Fruit fly (Drosophila melanogaster): ENCODE data around the gene CG14147.

The CG14147 gene

DNA sequence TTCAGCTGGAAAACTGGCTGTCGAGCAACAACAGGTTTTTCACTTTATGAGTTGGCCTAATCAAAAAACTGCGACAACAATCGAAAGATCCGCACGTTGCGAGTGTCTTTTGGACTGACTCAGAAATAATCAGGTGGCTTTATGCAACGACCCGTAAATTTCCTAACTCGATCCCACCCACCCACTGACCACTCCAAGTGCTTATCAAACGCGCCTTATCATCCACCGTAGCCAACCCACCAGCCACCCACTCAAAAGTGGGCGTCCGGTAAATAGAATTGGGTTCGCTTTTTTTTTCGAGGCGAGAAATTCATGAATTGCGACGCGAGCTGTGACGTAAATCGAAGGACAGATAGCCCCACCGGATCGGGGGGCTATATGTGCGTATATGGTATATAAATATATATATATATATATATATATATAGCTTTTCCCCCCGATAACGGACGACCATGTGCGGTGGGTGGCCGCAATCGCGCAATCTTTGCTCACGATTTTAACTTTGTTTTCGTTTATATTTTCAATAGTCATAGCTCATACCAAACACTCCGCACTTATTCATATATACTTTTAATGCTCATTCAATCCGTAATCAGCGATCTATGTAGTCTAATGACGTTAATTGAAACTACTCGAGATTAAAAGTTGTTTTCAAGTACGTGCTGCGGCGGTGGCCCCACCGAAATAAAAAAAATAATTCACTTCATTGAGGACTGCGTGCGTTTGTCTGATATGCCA is 32.5 kb downstream of the CG14147 start:
- TF ChIP-seq Sox102F (GFP tag; optimal IDR thresholded peaks at IDR 0.05), result no peak
- TF ChIP-seq svp (GFP tag), result peak; percentile 82
- TF ChIP-seq vri (GFP tag; optimal IDR thresholded peaks at IDR 0.05), result peak; percentile 68
- no peak for TF ChIP-seq CG9139 (GFP tag; optimal IDR thresholded peaks at IDR 0.05)
- TF ChIP-seq Eip78C (GFP tag), result no peak
- no peak for TF ChIP-seq topi (GFP tag; optimal IDR thresholded peaks at IDR 0.05)

DNA sequence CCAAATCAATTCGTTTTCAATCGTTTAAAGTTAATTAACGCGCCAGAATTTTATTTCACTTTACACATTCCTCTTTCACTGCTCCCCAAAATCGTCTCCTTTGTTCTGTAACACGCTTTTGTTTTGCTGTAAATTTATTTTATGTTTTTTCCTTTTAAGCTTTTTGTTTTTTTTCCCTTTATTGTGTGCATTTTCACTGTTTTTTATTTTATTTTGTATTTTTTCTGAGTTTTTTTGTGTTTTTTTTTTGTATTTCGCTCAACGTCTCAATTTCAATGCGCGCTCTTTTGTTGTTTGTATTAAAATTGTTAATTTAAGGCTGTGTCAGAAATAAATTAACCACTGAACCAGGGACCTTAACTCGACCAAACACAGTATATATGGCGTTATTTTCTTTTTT is 34.0 kb downstream of the CG14147 start:
- TF ChIP-seq ss (GFP tag; optimal IDR thresholded peaks at IDR 0.05) (peak; percentile 14 to 32), CG11762 (GFP tag; optimal IDR thresholded peaks at IDR 0.05; ENCODE audit: insufficient read depth) (no peak), Smox (GFP tag; optimal IDR thresholded peaks at IDR 0.05) (no peak), Met (GFP tag; optimal IDR thresholded peaks at IDR 0.05) (peak; percentile 19), Sox102F (GFP tag; optimal IDR thresholded peaks at IDR 0.05) (no peak), Ets96B (tag; optimal IDR thresholded peaks at IDR 0.05) (no peak), Eip78C (GFP tag) (peak; percentile 69), CG8632 (GFP tag; optimal IDR thresholded peaks at IDR 0.05) (peak; percentile 33), Ets21C (GFP tag; optimal IDR thresholded peaks at IDR 0.05) (no peak), CG9139 (GFP tag; optimal IDR thresholded peaks at IDR 0.05) (peak; percentile 3), CG6808 (GFP tag; optimal IDR thresholded peaks at IDR 0.05) (peak; percentile 13), Lpt (GFP tag; optimal IDR thresholded peaks at IDR 0.05) (no peak), Hr4 (GFP tag; optimal IDR thresholded peaks at IDR 0.05) (no peak), salr (GFP tag; optimal IDR thresholded peaks at IDR 0.05) (no peak), CG32006 (GFP tag; optimal IDR thresholded peaks at IDR 0.05) (no peak), Sox14 (GFP tag; optimal IDR thresholded peaks at IDR 0.05) (peak; percentile 32), esn (GFP tag; optimal IDR thresholded peaks at IDR 0.05) (peak; percentile 19), CG15336 (GFP tag; IDR thresholded peaks at IDR 0.05) (no peak), svp (GFP tag) (peak; percentile 60), CG34406 (GFP tag; optimal IDR thresholded peaks at IDR 0.05) (peak; percentile 39), lz (GFP tag; optimal IDR thresholded peaks at IDR 0.05) (no peak)

DNA sequence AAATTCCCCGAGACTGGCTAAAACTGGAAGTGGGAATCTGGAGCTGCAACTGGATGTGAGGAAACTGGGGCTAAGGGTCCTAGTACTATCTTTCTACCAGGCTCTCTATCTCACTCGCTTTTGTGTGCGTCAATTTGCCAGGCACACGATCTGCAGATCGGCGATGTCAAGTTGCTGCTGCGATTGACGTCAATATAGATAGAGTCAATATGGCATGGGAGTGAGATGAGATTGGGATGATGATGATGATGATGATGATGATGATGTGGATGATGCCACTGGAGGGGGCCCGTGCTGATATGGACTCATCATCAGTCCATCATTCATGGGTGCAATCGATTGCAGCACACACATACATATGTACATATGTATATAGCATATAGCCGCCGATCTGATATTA is 35.3 kb downstream of the CG14147 start:
- TF ChIP-seq dac (GFP tag; optimal IDR thresholded peaks at IDR 0.05) (no peak), topi (GFP tag; optimal IDR thresholded peaks at IDR 0.05) (no peak), Met (GFP tag; optimal IDR thresholded peaks at IDR 0.05) (no peak), CG1621 (tag; optimal IDR thresholded peaks at IDR 0.05) (no peak), svp (GFP tag) (peak; percentile 97), OdsH (GFP tag; optimal IDR thresholded peaks at IDR 0.05) (no peak)

DNA sequence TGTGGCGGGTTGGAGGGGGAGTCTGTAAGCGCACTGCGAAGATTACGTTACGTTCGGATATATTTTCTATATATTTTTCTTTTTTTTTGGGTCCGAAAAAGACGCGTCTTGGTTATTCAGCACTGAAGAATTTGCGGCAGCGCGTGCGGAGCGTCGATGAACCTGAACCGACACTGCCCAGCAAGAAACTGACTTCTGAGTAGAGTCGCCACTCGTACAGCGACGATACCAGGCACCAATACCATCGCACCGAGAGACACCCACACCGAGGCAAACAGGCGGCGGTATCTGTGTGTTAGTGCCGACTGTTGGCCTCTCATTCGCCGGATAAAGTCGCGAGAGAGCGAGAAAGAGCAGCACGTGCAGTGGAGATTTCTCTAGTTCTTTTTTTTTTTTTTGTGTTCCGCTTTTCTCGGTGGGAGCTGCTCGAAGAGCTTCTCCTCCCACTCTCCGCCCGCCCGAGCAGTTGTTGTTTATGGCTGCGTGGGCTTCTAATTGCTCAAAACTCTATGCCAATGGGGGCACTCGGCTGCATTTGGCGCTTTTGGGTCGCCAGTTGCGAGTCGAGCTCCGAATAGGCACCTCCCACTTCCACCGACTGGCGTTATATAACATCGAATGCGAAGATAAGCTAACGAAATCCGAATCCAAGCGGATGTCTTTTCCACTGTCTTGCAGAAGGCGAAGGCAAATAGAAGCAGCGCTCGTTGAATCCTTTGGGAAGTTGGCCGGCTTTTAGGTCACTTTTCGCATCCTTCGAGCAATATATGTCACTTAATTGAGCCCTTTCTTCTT is 36.7 kb downstream of the CG14147 start, which contains the start of gene klu:
Gene klu, minus strand, starts transcription at position 189 of the 795 bp plus-strand sequence.
- no peak for TF ChIP-seq Smox (GFP tag; optimal IDR thresholded peaks at IDR 0.05)
- TF ChIP-seq Ets96B (tag; optimal IDR thresholded peaks at IDR 0.05), result peak; percentile 29
- TF ChIP-seq dsx (GFP tag; optimal IDR thresholded peaks at IDR 0.05; ENCODE audit: poor library complexity, severe bottlenecking), result peak; percentile 37
- TF ChIP-seq Sox102F (GFP tag; optimal IDR thresholded peaks at IDR 0.05), result peak; percentile 15
- TF ChIP-seq CG1621 (tag; optimal IDR thresholded peaks at IDR 0.05), result peak; percentile 54
- peak; percentile 37 for TF ChIP-seq fkh (GFP tag; optimal IDR thresholded peaks at IDR 0.05)
- TF ChIP-seq Gug (GFP tag; IDR thresholded peaks at IDR 0.05), result 0 out of 2 replicates have a peak, but pooled peaks have one; percentile 25
- TF ChIP-seq net (GFP tag; optimal IDR thresholded peaks at IDR 0.05), result peak; percentile 62
- peak; percentile 20 for TF ChIP-seq achi (GFP tag; optimal IDR thresholded peaks at IDR 0.05)
- peak; percentile 35 for TF ChIP-seq CG10669 (GFP tag; optimal IDR thresholded peaks at IDR 0.05)
- peak; percentile 6 for TF ChIP-seq CG10631 (GFP tag; optimal IDR thresholded peaks at IDR 0.05)
- peak; percentile 42; the same call in 1 of the 2 replicates for TF ChIP-seq CG11294 (GFP tag; IDR thresholded peaks at IDR 0.05)
- TF ChIP-seq salr (GFP tag; optimal IDR thresholded peaks at IDR 0.05), result peak in 1 of 2 experiments; percentile 9
- TF ChIP-seq fd59A (GFP tag; optimal IDR thresholded peaks at IDR 0.05), result peak; percentile 46
- peak; percentile 26 for TF ChIP-seq esn (GFP tag; optimal IDR thresholded peaks at IDR 0.05)
- peak; percentile 90 for TF ChIP-seq CG6163 (GFP tag; IDR thresholded peaks at IDR 0.05)
- peak; percentile 25 for TF ChIP-seq CG16779 (tag; optimal IDR thresholded peaks at IDR 0.05)
- TF ChIP-seq fd85E (GFP tag; optimal IDR thresholded peaks at IDR 0.05), result no peak
- TF ChIP-seq Ets21C (GFP tag; optimal IDR thresholded peaks at IDR 0.05), result no peak
- TF ChIP-seq CG4318 (GFP tag; optimal IDR thresholded peaks at IDR 0.05), result no peak
- peak; percentile 64 for TF ChIP-seq dac (GFP tag; optimal IDR thresholded peaks at IDR 0.05)
- peak; percentile 40 for TF ChIP-seq vri (GFP tag; optimal IDR thresholded peaks at IDR 0.05)
- peak; percentile 70 for TF ChIP-seq Eip78C (GFP tag)
- TF ChIP-seq eg (GFP tag; IDR thresholded peaks at IDR 0.05), result peak; percentile 90
- peak; percentile 54 for TF ChIP-seq CG6276 (GFP tag; optimal IDR thresholded peaks at IDR 0.05)
- TF ChIP-seq svp (GFP tag), result peak; percentile 93

Data from whole organism, prepupa.